Fruit fly (Drosophila melanogaster): Measurements from ENCODE around the gene CG43083.

DNA sequence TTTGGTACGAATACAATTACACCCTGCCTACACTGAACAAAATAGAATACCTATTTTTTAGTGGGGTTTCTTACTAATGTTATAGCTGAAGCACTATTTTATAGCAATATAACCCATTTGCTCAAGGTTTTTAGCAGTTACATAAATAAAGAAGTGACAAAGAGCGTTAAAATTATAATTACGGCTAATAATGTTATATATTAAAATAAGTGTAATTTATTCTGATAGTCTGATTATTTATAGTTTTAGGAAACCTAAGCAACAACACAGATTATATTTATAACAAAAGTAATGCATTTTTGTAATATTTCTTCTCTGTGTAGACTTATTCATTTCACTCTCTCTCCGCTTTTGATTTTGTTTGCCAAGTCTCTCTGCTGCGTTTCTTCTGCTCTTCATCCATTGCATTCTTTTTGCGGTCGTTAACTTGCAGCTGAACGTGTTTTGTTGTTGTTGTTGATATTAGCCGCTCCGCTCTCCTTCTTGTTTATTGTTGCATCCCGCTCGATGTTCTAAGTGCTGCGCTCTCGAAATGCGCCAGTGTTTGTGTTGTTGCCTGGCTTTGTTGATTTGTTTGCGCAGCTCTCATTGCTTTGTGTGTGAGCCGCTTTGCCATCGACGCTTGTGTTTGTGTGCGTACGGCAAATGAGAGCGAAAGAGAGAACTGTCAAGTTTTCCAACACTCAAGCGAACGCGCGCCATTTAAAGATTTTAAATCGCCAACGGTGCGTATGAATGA lies 22.5 kb upstream of the CG43083 start:
- TF ChIP-seq CG12768 (GFP tag; optimal IDR thresholded peaks at IDR 0.05) (peak; percentile 75), kay (GFP tag; ENCODE audit: borderline replicate concordance) (peak; percentile 75), CG7101 (tag; optimal IDR thresholded peaks at IDR 0.05) (peak; percentile 92), CG7045 (GFP tag; optimal IDR thresholded peaks at IDR 0.05) (peak; percentile 86), ovo (GFP tag; optimal IDR thresholded peaks at IDR 0.05) (peak; percentile 57), pad (GFP tag; optimal IDR thresholded peaks at IDR 0.05) (peak; percentile 77), cic (GFP tag; optimal IDR thresholded peaks at IDR 0.05) (no peak), toe (GFP tag; optimal IDR thresholded peaks at IDR 0.05) (peak; percentile 47), tj (GFP tag; optimal IDR thresholded peaks at IDR 0.05) (peak; percentile 65), Clk (GFP tag; optimal IDR thresholded peaks at IDR 0.05) (peak; percentile 52), CG5204 (GFP tag; optimal IDR thresholded peaks at IDR 0.05) (peak; percentile 82)

Data from whole organism, adult.